Fruit fly (Drosophila melanogaster): ENCODE results near the gene CG3598.

dm6 chrX:2929496-2929895, 7.3 kb upstream of the CG3598 start, which contains the start of gene CG32793:
- TF ChIP-seq Crg-1 (GFP tag; optimal IDR thresholded peaks at IDR 0.05) (no peak), CG14711 (tag; optimal IDR thresholded peaks at IDR 0.05) (no peak), cic (GFP tag; optimal IDR thresholded peaks at IDR 0.05) (no peak), kay (GFP tag; ENCODE audit: borderline replicate concordance) (no peak), CG33017 (tag; optimal IDR thresholded peaks at IDR 0.05) (no peak), CG1620 (GFP tag; optimal IDR thresholded peaks at IDR 0.05) (no peak), cnc (optimal IDR thresholded peaks at IDR 0.05) (no peak), Mnt (GFP tag; optimal IDR thresholded peaks at IDR 0.05) (no peak), CG7101 (tag; optimal IDR thresholded peaks at IDR 0.05) (no peak)

Data from whole organism, adult.